Fruit fly (Drosophila melanogaster) whole organism, embryonic: ENCODE results near the gene CG16953.

Experiments
- Bgb ChIP-seq: fragments of 200-800 bp; sonication (Bioruptor generic); IDR thresholded peaks from 2 replicates; pipeline ENCODE4 v1.3.6; 2022; ENCODE audit warnings: missing biosample characterization, missing genetic modification characterization; ENCODE audit not compliant: partially characterized antibody
- CG11398 ChIP-seq: fragments of 200-800 bp; sonication (Bioruptor generic); optimal IDR thresholded peaks from 2 replicates; lab custom pipeline; 2016; ENCODE audit warnings: missing biosample characterization, missing genetic modification characterization
- CG12236 ChIP-seq: fragments of 200-800 bp; sonication (Bioruptor generic); optimal IDR thresholded peaks from 2 replicates; lab custom pipeline; 2016; ENCODE audit warnings: missing biosample characterization, missing genetic modification characterization
- CG1233 ChIP-seq: fragments of 200-800 bp; sonication (Bioruptor generic); optimal IDR thresholded peaks from 4 replicates; lab custom pipeline; 2018; ENCODE audit warnings: missing biosample characterization, mild to moderate bottlenecking, missing genetic modification characterization
- CG12391 ChIP-seq: fragments of 200-800 bp; sonication (Bioruptor generic); optimal IDR thresholded peaks from 3 replicates; lab custom pipeline; 2018; ENCODE audit warnings: missing biosample characterization, mild to moderate bottlenecking, missing genetic modification characterization, moderate library complexity
- CG13624 ChIP-seq: fragments of 200-800 bp; sonication (Bioruptor generic); optimal IDR thresholded peaks from 2 replicates; lab custom pipeline; 2016; ENCODE audit warnings: missing biosample characterization, missing genetic modification characterization
- CG13775 ChIP-seq: fragments of 200-800 bp; sonication (Bioruptor generic); optimal IDR thresholded peaks from 3 replicates; lab custom pipeline; 2017; ENCODE audit warnings: missing biosample characterization, mild to moderate bottlenecking, missing genetic modification characterization
- CG14667 ChIP-seq: fragments of 200-800 bp; sonication (Bioruptor generic); IDR thresholded peaks from 2 replicates; pipeline ENCODE4 v1.3.6; 2022; ENCODE audit warnings: missing biosample characterization, missing genetic modification characterization
- CG17802 ChIP-seq: fragments of 200-800 bp; sonication (Bioruptor generic); optimal IDR thresholded peaks from 2 replicates; lab custom pipeline; 2018; ENCODE audit warnings: missing biosample characterization, mild to moderate bottlenecking, missing genetic modification characterization, moderate library complexity
- CG2120 ChIP-seq: fragments of 200-800 bp; sonication (Bioruptor generic); optimal IDR thresholded peaks from 3 replicates; lab custom pipeline; 2016; ENCODE audit warnings: missing biosample characterization, missing genetic modification characterization
- CG5180 ChIP-seq: fragments of 200-800 bp; sonication (Bioruptor generic); optimal IDR thresholded peaks from 3 replicates; lab custom pipeline; 2017; ENCODE audit warnings: missing biosample characterization, missing genetic modification characterization, mild to moderate bottlenecking, moderate library complexity, missing genetic modification reagents
- CG7786 ChIP-seq: fragments of 200-800 bp; sonication (Bioruptor generic); optimal IDR thresholded peaks from 2 replicates; lab custom pipeline; 2016; ENCODE audit warnings: missing biosample characterization, missing genetic modification characterization
- CG8281 ChIP-seq: fragments of 200-800 bp; sonication (Bioruptor generic); optimal IDR thresholded peaks from 2 replicates; lab custom pipeline; 2018; ENCODE audit warnings: missing biosample characterization, mild to moderate bottlenecking, missing genetic modification characterization, moderate library complexity
- CG9727 ChIP-seq: fragments of 200-800 bp; sonication (Bioruptor generic); optimal IDR thresholded peaks from 3 replicates; lab custom pipeline; 2017; ENCODE audit warnings: missing biosample characterization, mild to moderate bottlenecking, missing genetic modification characterization
- Dek ChIP-seq: fragments of 200-800 bp; sonication (Bioruptor generic); optimal IDR thresholded peaks from 3 replicates; lab custom pipeline; 2019; ENCODE audit warnings: missing biosample characterization, mild to moderate bottlenecking, missing genetic modification characterization, moderate library complexity
- Dref ChIP-seq: fragments of 200-800 bp; sonication (Bioruptor generic); IDR thresholded peaks from 2 replicates; pipeline ENCODE4 v1.3.6; 2022; ENCODE audit warnings: missing biosample characterization, missing genetic modification characterization
- Eip74EF ChIP-seq, 2 experiments: fragments of 200-800 bp in 1 of 2; fragments of >200 bp in 1 of 2; sonication (Bioruptor generic) in 1 of 2; optimal IDR thresholded peaks; 2 replicates each; lab custom pipeline; 2017 to 2019; ENCODE audit warnings: missing biosample characterization in 2 of 2, missing genetic modification characterization in 2 of 2, mild to moderate bottlenecking in 1 of 2, moderate library complexity in 1 of 2
- Fer2 ChIP-seq: fragments of 200-800 bp; sonication (Bioruptor generic); optimal IDR thresholded peaks from 2 replicates; lab custom pipeline; 2018; ENCODE audit warnings: missing biosample characterization, mild to moderate bottlenecking, missing genetic modification characterization, moderate library complexity
- Fer3 ChIP-seq: fragments of 200-800 bp; sonication (Bioruptor generic); optimal IDR thresholded peaks from 2 replicates; lab custom pipeline; 2018; ENCODE audit warnings: missing biosample characterization, mild to moderate bottlenecking, missing genetic modification characterization, moderate library complexity
- GATAe ChIP-seq: fragments of 200-800 bp; sonication (Bioruptor generic); conservative IDR thresholded peaks from 2 replicates; pipeline ENCODE4 v1.3.6; 2022; ENCODE audit warnings: missing biosample characterization, missing genetic modification characterization
- Hr39 ChIP-seq: fragments of >200 bp; optimal IDR thresholded peaks from 2 replicates; lab custom pipeline; 2017
- Hr78 ChIP-seq, 2 experiments: fragments of 200-800 bp in 1 of 2; fragments of >200 bp in 1 of 2; sonication (Bioruptor generic) in 1 of 2; optimal IDR thresholded peaks; 2 replicates each; lab custom pipeline; 2017 to 2019; ENCODE audit warnings: missing biosample characterization in 2 of 2, missing genetic modification characterization in 2 of 2, mild to moderate bottlenecking in 1 of 2, moderate library complexity in 1 of 2
- Mes4 ChIP-seq: fragments of 200-800 bp; sonication (Bioruptor generic); optimal IDR thresholded peaks from 2 replicates; lab custom pipeline; 2016; ENCODE audit warnings: missing biosample characterization, missing genetic modification characterization
- Oaz ChIP-seq: fragments of 200-800 bp; sonication (Bioruptor generic); IDR thresholded peaks from 2 replicates; pipeline ENCODE4 v1.3.6; 2022; ENCODE audit warnings: missing biosample characterization, missing genetic modification characterization
- Side ChIP-seq: fragments of 200-800 bp; sonication (Bioruptor generic); optimal IDR thresholded peaks from 2 replicates; lab custom pipeline; 2016; ENCODE audit warnings: missing biosample characterization, missing genetic modification characterization
- ac ChIP-seq: fragments of 200-800 bp; sonication (Bioruptor generic); optimal IDR thresholded peaks from 3 replicates; lab custom pipeline; 2017; ENCODE audit warnings: missing biosample characterization, mild to moderate bottlenecking, missing genetic modification characterization
- bab2 ChIP-seq: fragments of 200-800 bp; sonication (Bioruptor generic); optimal IDR thresholded peaks from 2 replicates; lab custom pipeline; 2016; ENCODE audit warnings: missing biosample characterization, missing genetic modification characterization
- chn ChIP-seq: fragments of 200-800 bp; sonication (Bioruptor generic); optimal IDR thresholded peaks from 2 replicates; lab custom pipeline; 2016; ENCODE audit warnings: missing biosample characterization, missing genetic modification characterization
- dan ChIP-seq: fragments of 200-800 bp; sonication (Bioruptor generic); IDR thresholded peaks from 2 replicates; pipeline ENCODE4 v1.3.6; 2022; ENCODE audit warnings: missing biosample characterization, missing genetic modification characterization
- en ChIP-seq: fragments of 200-800 bp; sonication (Bioruptor generic); optimal IDR thresholded peaks from 2 replicates; lab custom pipeline; 2016; ENCODE audit warnings: missing biosample characterization, missing genetic modification characterization
- esg ChIP-seq: fragments of 200-800 bp; sonication (Bioruptor generic); conservative IDR thresholded peaks from 2 replicates; pipeline ENCODE4 v1.3.6; 2022; ENCODE audit warnings: missing biosample characterization, missing genetic modification characterization
- ewg ChIP-seq: fragments of 200-800 bp; sonication (Bioruptor generic); optimal IDR thresholded peaks from 3 replicates; lab custom pipeline; 2017; ENCODE audit warnings: mild to moderate bottlenecking, missing biosample characterization, missing genetic modification reagents, missing genetic modification characterization
- fd3F ChIP-seq: fragments of 200-800 bp; sonication (Bioruptor generic); optimal IDR thresholded peaks from 2 replicates; lab custom pipeline; 2018; ENCODE audit warnings: missing biosample characterization, mild to moderate bottlenecking, missing genetic modification characterization, moderate library complexity
- her ChIP-seq: fragments of 200-800 bp; sonication (Bioruptor generic); optimal IDR thresholded peaks from 2 replicates; lab custom pipeline; 2016; ENCODE audit warnings: missing biosample characterization, missing genetic modification characterization
- hth ChIP-seq: fragments of >200 bp; optimal IDR thresholded peaks from 2 replicates; lab custom pipeline; 2017; ENCODE audit warnings: inconsistent platforms
- jigr1 ChIP-seq: fragments of 200-800 bp; sonication (Bioruptor generic); IDR thresholded peaks from 3 replicates; pipeline ENCODE4 v1.3.6; 2022; ENCODE audit warnings: missing biosample characterization, missing genetic modification characterization
- knrl ChIP-seq: fragments of 200-800 bp; sonication (Bioruptor generic); IDR thresholded peaks from 3 replicates; pipeline ENCODE4 v1.3.6; 2022; ENCODE audit warnings: missing biosample characterization, missing genetic modification characterization; ENCODE audit not compliant: partially characterized antibody
- lov ChIP-seq, 2 experiments: fragments of 200-800 bp in 1 of 2; fragments of >200 bp in 1 of 2; sonication (Bioruptor generic) in 1 of 2; IDR thresholded peaks in 1 of 2; optimal IDR thresholded peaks in 1 of 2; 2 replicates in 1 of 2; 3 replicates in 1 of 2; pipeline versions ENCODE4 v1.3.6 to Lab custom; 2017 to 2022; ENCODE audit warnings: missing biosample characterization in 1 of 2, missing genetic modification characterization in 1 of 2
- luna ChIP-seq: fragments of 200-800 bp; sonication (Bioruptor generic); optimal IDR thresholded peaks from 2 replicates; lab custom pipeline; 2016; ENCODE audit warnings: missing biosample characterization, missing genetic modification characterization
- mirr ChIP-seq: fragments of 200-800 bp; sonication (Bioruptor generic); optimal IDR thresholded peaks from 3 replicates; lab custom pipeline; 2018; ENCODE audit warnings: missing biosample characterization, mild to moderate bottlenecking, missing genetic modification characterization
- nom ChIP-seq: fragments of 200-800 bp; sonication (Bioruptor generic); optimal IDR thresholded peaks from 2 replicates; lab custom pipeline; 2017; ENCODE audit warnings: missing biosample characterization, missing genetic modification characterization, mild to moderate bottlenecking, moderate library complexity, missing genetic modification reagents
- oc ChIP-seq: fragments of 200-800 bp; sonication (Bioruptor generic); optimal IDR thresholded peaks from 2 replicates; lab custom pipeline; 2018; ENCODE audit warnings: missing biosample characterization, mild to moderate bottlenecking, missing genetic modification characterization, moderate library complexity
- pho ChIP-seq: fragments of 200-800 bp; sonication (Bioruptor generic); optimal IDR thresholded peaks from 2 replicates; lab custom pipeline; 2016; ENCODE audit warnings: missing biosample characterization, missing genetic modification characterization
- phol ChIP-seq: fragments of 200-800 bp; sonication (Bioruptor generic); optimal IDR thresholded peaks from 3 replicates; lab custom pipeline; 2018; ENCODE audit warnings: missing biosample characterization, mild to moderate bottlenecking, missing genetic modification characterization, moderate library complexity
- slou ChIP-seq: fragments of 200-800 bp; sonication (Bioruptor generic); optimal IDR thresholded peaks from 3 replicates; lab custom pipeline; 2016; ENCODE audit warnings: missing biosample characterization, missing genetic modification characterization
- tgo ChIP-seq: fragments of 200-800 bp; sonication (Bioruptor generic); IDR thresholded peaks from 3 replicates; pipeline ENCODE4 v1.3.6; 2022; ENCODE audit warnings: missing biosample characterization, missing genetic modification characterization
- wek ChIP-seq: fragments of 200-800 bp; sonication (Bioruptor generic); optimal IDR thresholded peaks from 3 replicates; lab custom pipeline; 2018; ENCODE audit warnings: missing biosample characterization, mild to moderate bottlenecking, missing genetic modification characterization, moderate library complexity

Gene CG16953

DNA sequence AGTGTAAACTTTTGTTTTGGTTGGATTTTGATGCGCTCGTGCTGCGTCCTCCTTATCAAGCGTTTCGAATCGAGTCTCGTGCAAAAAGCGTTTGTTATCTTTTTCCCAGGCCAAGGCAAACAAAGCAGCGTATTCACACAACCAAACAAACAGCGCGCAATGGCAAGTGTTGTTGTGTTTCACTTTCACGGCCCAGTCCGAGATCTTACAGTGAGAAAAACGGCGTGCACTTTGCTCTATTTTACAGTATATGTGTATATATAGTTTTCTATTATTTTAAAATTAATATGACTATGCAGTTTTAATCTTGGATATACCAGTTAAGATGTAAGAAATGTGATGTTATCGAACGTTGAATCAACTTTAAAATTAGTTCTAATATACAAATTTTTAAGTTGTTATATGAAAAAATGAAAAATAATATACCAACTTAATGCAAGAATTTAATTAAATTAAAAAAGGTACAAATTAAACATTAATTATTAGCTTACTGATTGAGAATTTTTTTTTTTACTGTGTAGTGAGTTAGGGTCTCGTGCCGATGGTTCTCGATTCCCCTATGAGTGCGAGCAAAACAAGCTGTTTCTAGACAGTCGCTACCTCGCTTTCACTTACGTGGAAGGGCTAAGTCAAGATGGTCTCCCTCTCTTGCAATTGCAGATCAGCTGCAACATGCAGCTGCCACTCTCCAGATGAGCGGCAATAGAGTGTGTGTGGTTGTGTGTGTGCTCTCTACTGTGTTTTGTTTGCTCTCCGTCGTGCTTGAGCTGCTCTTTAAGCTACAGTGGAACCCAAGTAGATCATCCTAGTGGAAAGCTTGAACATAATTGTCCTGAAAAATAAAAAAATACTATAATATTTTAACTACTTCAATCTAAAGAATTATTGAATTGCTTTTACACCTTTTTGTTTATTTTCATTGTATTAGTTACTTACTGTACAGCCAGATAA lies 8.8 kb upstream of the CG16953 start (continued):
- TF ChIP-seq Eip74EF (GFP tag; optimal IDR thresholded peaks at IDR 0.05; lab: Kevin White, UChicago) (peak in 1 of 2 experiments; percentile 94), nom (GFP tag; lab: Kevin White, UChicago) (peak; percentile 88), Side (peak; percentile 27), CG2120 (GFP tag; lab: Kevin White, UChicago) (peak; percentile 55), Mes4 (GFP tag; lab: Kevin White, UChicago) (no peak), Dek (tag; lab: Kevin White, UChicago) (peak; percentile 83), Bgb (GFP tag; lab: Robert Waterston, UW) (no peak), CG5180 (GFP tag; lab: Kevin White, UChicago) (peak; percentile 77), wek (GFP tag; lab: Kevin White, UChicago) (no peak), CG1233 (GFP tag; lab: Kevin White, UChicago) (peak; percentile 86), chn (GFP tag; lab: Kevin White, UChicago) (no peak), jigr1 (GFP tag; lab: Robert Waterston, UW) (peak; percentile 59; the same call in 1 of the 3 replicates), dan (GFP tag; lab: Robert Waterston, UW) (no peak), esg (GFP tag; lab: Robert Waterston, UW) (peak; percentile 66), fd3F (GFP tag; lab: Kevin White, UChicago) (peak; percentile 72), mirr (GFP tag; lab: Kevin White, UChicago) (no peak), Fer3 (tag; lab: Kevin White, UChicago) (peak; percentile 81), CG14667 (peak; percentile 79), her (GFP tag; lab: Kevin White, UChicago) (no peak), CG13624 (GFP tag; lab: Kevin White, UChicago) (no peak), Hr39 (no peak), CG12391 (tag; lab: Kevin White, UChicago) (peak; percentile 96), Dref (GFP tag; lab: Robert Waterston, UW) (no peak), CG7786 (GFP tag; lab: Kevin White, UChicago) (no peak), bab2 (GFP tag; lab: Kevin White, UChicago) (peak; percentile 30), lov (optimal IDR thresholded peaks at IDR 0.05; lab: Kevin White, UChicago) (no peak), lov (GFP tag; IDR thresholded peaks at IDR 0.05; lab: Robert Waterston, UW) (0 out of 3 replicates have a peak, but pooled peaks have one; percentile 15), CG13775 (GFP tag; lab: Kevin White, UChicago) (peak; percentile 85), GATAe (GFP tag; lab: Robert Waterston, UW) (no peak; the same call in 1 of the 2 replicates), en (GFP tag; lab: Kevin White, UChicago) (no peak), ewg (GFP tag; lab: Kevin White, UChicago) (peak; percentile 72), pho (GFP tag; lab: Kevin White, UChicago) (no peak), ac (GFP tag; lab: Kevin White, UChicago) (peak; percentile 91), oc (peak; percentile 84), luna (no peak), Fer2 (tag; lab: Kevin White, UChicago) (peak; percentile 58), hth (lab: Kevin White, UChicago) (no peak), CG17802 (tag; lab: Kevin White, UChicago) (peak; percentile 47), slou (GFP tag; lab: Kevin White, UChicago) (peak; percentile 67), CG9727 (peak; percentile 97), CG8281 (tag; lab: Kevin White, UChicago) (peak; percentile 78), phol (tag; lab: Kevin White, UChicago) (peak; percentile 97), CG12236 (GFP tag; lab: Kevin White, UChicago) (no peak), CG11398 (no peak), knrl (GFP tag; lab: Robert Waterston, UW) (no peak), Oaz (peak; percentile 42; the same call in 1 of the 2 replicates), tgo (peak; percentile 84), Hr78 (GFP tag; optimal IDR thresholded peaks at IDR 0.05; lab: Kevin White, UChicago) (peak in 1 of 2 experiments; percentile 82)
